Fruit fly (Drosophila melanogaster): Measurements from ENCODE around the gene Dref.

Gene Dref

DNA sequence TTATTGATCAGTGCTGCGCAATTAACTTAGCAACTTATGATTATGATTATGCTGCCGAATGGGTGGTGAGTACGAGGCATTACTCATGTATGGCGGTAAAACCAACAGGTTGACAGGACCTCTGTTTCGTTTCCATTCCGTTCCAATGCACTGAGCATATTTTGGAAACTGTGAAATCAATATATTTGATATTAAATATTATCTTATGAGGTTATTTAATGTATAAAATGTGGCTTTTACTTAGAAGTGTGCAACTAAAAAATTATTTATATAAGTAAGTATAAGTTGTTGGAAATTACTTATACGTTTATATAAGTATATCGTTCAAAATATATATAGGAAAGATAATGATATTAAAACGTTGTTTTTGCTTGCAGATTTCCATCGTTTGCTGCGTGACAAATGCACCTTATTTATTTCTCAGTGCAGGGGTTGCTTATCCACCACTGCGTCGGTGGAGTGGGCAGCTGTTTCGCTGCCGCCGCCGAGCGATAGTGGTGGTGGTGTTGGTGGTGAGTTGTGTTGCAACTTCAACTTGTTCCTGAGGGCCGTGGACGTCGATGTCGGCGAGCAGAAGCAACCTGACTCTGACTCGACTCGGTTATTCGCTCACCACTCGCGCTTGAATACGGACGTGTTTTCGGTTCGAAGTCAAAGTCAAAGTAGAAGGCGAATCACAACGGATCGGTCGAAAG, 17.2 kb upstream of the Dref start, which contains the start of gene bib (continued):
- no peak for TF ChIP-seq hb (GFP tag; IDR thresholded peaks at IDR 0.05; ENCODE audit: partially characterized antibody)
- no peak for TF ChIP-seq prd (optimal IDR thresholded peaks at IDR 0.05)
- peak; percentile 81 for TF ChIP-seq prd (GFP tag; IDR thresholded peaks at IDR 0.05)
- no peak for TF ChIP-seq CG13287 (GFP tag; IDR thresholded peaks at IDR 0.05; ENCODE audit: partially characterized antibody)
- peak; percentile 73 for TF ChIP-seq Hand (GFP tag; optimal IDR thresholded peaks at IDR 0.05)
- peak; percentile 80 for TF ChIP-seq cwo (GFP tag; optimal IDR thresholded peaks at IDR 0.05)
- TF ChIP-seq ac (GFP tag; optimal IDR thresholded peaks at IDR 0.05), result peak; percentile 81
- TF ChIP-seq CG7271 (tag; optimal IDR thresholded peaks at IDR 0.05), result peak; percentile 16
- TF ChIP-seq bab2 (GFP tag; optimal IDR thresholded peaks at IDR 0.05), result no peak
- peak; percentile 45 for TF ChIP-seq bbx (GFP tag; IDR thresholded peaks at IDR 0.05; ENCODE audit: partially characterized antibody)
- peak; percentile 30 for TF ChIP-seq Ets97D (GFP tag; optimal IDR thresholded peaks at IDR 0.05)
- peak; percentile 37 for TF ChIP-seq CG1603 (tag; optimal IDR thresholded peaks at IDR 0.05)
- peak; percentile 94 for TF ChIP-seq pfk (GFP tag; optimal IDR thresholded peaks at IDR 0.05)
- no peak for TF ChIP-seq MBD-R2 (GFP tag; IDR thresholded peaks at IDR 0.05)
- TF ChIP-seq Mrtf (GFP tag; IDR thresholded peaks at IDR 0.05), result peak; percentile 65; the same call in 2 of the 3 replicates
- TF ChIP-seq CG2875 (GFP tag; optimal IDR thresholded peaks at IDR 0.05), result peak; percentile 88
- peak; percentile 31 for TF ChIP-seq CTCF (GFP tag; optimal IDR thresholded peaks at IDR 0.05)
- no peak for TF ChIP-seq Gsc (GFP tag; IDR thresholded peaks at IDR 0.05)
- peak; percentile 80 for TF ChIP-seq Xbp1 (GFP tag; optimal IDR thresholded peaks at IDR 0.05)
- TF ChIP-seq amos (GFP tag; IDR thresholded peaks at IDR 0.05; ENCODE audit: partially characterized antibody), result peak; percentile 34; the same call in 1 of the 2 replicates
- peak; percentile 75 for TF ChIP-seq onecut (GFP tag; IDR thresholded peaks at IDR 0.05)
- TF ChIP-seq CG17361 (GFP tag; IDR thresholded peaks at IDR 0.05), result peak; percentile 95
- TF ChIP-seq usp (GFP tag; optimal IDR thresholded peaks at IDR 0.05), result no peak
- no peak for TF ChIP-seq Mes4 (GFP tag; optimal IDR thresholded peaks at IDR 0.05)
- TF ChIP-seq pros (GFP tag; optimal IDR thresholded peaks at IDR 0.05), result peak; percentile 60
- TF ChIP-seq eve (GFP tag; optimal IDR thresholded peaks at IDR 0.05), result no peak
- peak; percentile 84 for TF ChIP-seq unpg (GFP tag; optimal IDR thresholded peaks at IDR 0.05)
- TF ChIP-seq tup (GFP tag; optimal IDR thresholded peaks at IDR 0.05), result peak; percentile 52
- peak; percentile 85 for TF ChIP-seq gcm (GFP tag; optimal IDR thresholded peaks at IDR 0.05)
- peak; percentile 74 for TF ChIP-seq Deaf1 (tag; optimal IDR thresholded peaks at IDR 0.05)
- no peak for TF ChIP-seq lov (optimal IDR thresholded peaks at IDR 0.05)
- peak; percentile 64; the same call in 1 of the 3 replicates for TF ChIP-seq lov (GFP tag; IDR thresholded peaks at IDR 0.05)
- peak; percentile 62 for TF ChIP-seq Atf6 (GFP tag; IDR thresholded peaks at IDR 0.05)
- peak; percentile 56 for TF ChIP-seq CG2120 (GFP tag; optimal IDR thresholded peaks at IDR 0.05)
- TF ChIP-seq ash1 (GFP tag; optimal IDR thresholded peaks at IDR 0.05), result no peak
- TF ChIP-seq emc (GFP tag; optimal IDR thresholded peaks at IDR 0.05), result no peak
- TF ChIP-seq CG12219 (GFP tag; optimal IDR thresholded peaks at IDR 0.05), result peak; percentile 65
- TF ChIP-seq CG4404 (GFP tag; IDR thresholded peaks at IDR 0.05), result peak; percentile 85
- TF ChIP-seq Hr78 (GFP tag; optimal IDR thresholded peaks at IDR 0.05), result peak in 1 of 2 experiments; percentile 63
- TF ChIP-seq kni (GFP tag; optimal IDR thresholded peaks at IDR 0.05), result peak; percentile 68
- peak; percentile 66 for TF ChIP-seq Usf (GFP tag; optimal IDR thresholded peaks at IDR 0.05)
- peak; percentile 96 for TF ChIP-seq CG5180 (GFP tag; optimal IDR thresholded peaks at IDR 0.05)
- TF ChIP-seq CG33213 (GFP tag; optimal IDR thresholded peaks at IDR 0.05), result no peak
- no peak for TF ChIP-seq slp2 (GFP tag; optimal IDR thresholded peaks at IDR 0.05)
- TF ChIP-seq bowl (GFP tag; IDR thresholded peaks at IDR 0.05), result 0 out of 2 replicates have a peak, but pooled peaks have one; percentile 26
- TF ChIP-seq fd64A (GFP tag; optimal IDR thresholded peaks at IDR 0.05), result peak; percentile 20
- peak; percentile 93 for TF ChIP-seq nmo (GFP tag; optimal IDR thresholded peaks at IDR 0.05)
- TF ChIP-seq YL-1 (GFP tag; optimal IDR thresholded peaks at IDR 0.05), result peak; percentile 59
- TF ChIP-seq Neu2 (GFP tag; optimal IDR thresholded peaks at IDR 0.05; ENCODE audit: borderline replicate concordance), result no peak

Data from whole organism, embryonic.